Worm (Caenorhabditis elegans) whole organism, L4 larva: Measurements from ENCODE around the gene swp-1.
A peak's percentile ranks its signal among the peaks of the same experiment; 100 is the strongest.

Experiments
- D1046.2 ChIP-seq: fragments of 200-800 bp; sonication (Bioruptor generic); IDR thresholded peaks from 2 replicates; pipeline ENCODE4 v1.3.6; 2022; ENCODE audit warnings: missing genetic modification characterization, missing compliant biosample characterization
- F10B5.3 ChIP-seq: sonication (generic microtip); optimal IDR thresholded peaks from 2 replicates; lab custom pipeline; 2016; ENCODE audit warnings: mild to moderate bottlenecking, missing genetic modification characterization, missing compliant biosample characterization
- F37D6.2 ChIP-seq: sonication (generic microtip); optimal IDR thresholded peaks from 2 replicates; lab custom pipeline; 2016; ENCODE audit warnings: mild to moderate bottlenecking, missing genetic modification characterization, missing compliant biosample characterization
- F44E2.7 ChIP-seq: fragments of 200-800 bp; sonication (Bioruptor generic); IDR thresholded peaks from 2 replicates; pipeline ENCODE4 v2.1.2; 2022; ENCODE audit warnings: missing genetic modification characterization, missing compliant biosample characterization
- F49E8.2 ChIP-seq: sonication (generic microtip); optimal IDR thresholded peaks from 2 replicates; lab custom pipeline; 2016; ENCODE audit warnings: missing compliant biosample characterization, mild to moderate bottlenecking, missing genetic modification characterization, borderline replicate concordance
- R02D3.7 ChIP-seq: fragments of 150-350 bp; sonication (generic microtip); optimal IDR thresholded peaks from 3 replicates; lab custom pipeline; 2014; ENCODE audit warnings: missing biosample characterization, missing genetic modification characterization
- T20F7.1 ChIP-seq: fragments of 200-800 bp; sonication (Bioruptor generic); optimal IDR thresholded peaks from 2 replicates; lab custom pipeline; 2018; ENCODE audit warnings: mild to moderate bottlenecking, missing genetic modification characterization, missing compliant biosample characterization
- Y48G9A.11 ChIP-seq: fragments of 200-800 bp; sonication (Bioruptor generic); IDR thresholded peaks from 2 replicates; pipeline ENCODE4 v1.3.6; 2022; ENCODE audit warnings: missing genetic modification reagents, missing genetic modification characterization, missing compliant biosample characterization
- Y75B8A.6 ChIP-seq: fragments of 200-800 bp; sonication (Bioruptor generic); IDR thresholded peaks from 2 replicates; pipeline ENCODE4 v1.3.6; 2022; ENCODE audit warnings: missing genetic modification reagents, missing genetic modification characterization, missing compliant biosample characterization
- ZK546.5 ChIP-seq, 2 experiments: sonication (generic microtip); optimal IDR thresholded peaks; 2 replicates each; lab custom pipeline; 2017; ENCODE audit warnings: missing biosample characterization in 2 of 2, missing genetic modification characterization in 2 of 2
- aly-2 ChIP-seq: sonication (generic microtip); optimal IDR thresholded peaks from 2 replicates; lab custom pipeline; 2018; ENCODE audit warnings: missing biosample characterization, missing genetic modification characterization
- ama-1 ChIP-seq: fragments of 150-350 bp; optimal IDR thresholded peaks from 2 replicates; lab custom pipeline; 2014; ENCODE audit warnings: inconsistent platforms, mixed read lengths
- arid-1 ChIP-seq: fragments of 200-800 bp; sonication (Bioruptor generic); conservative IDR thresholded peaks from 2 replicates; pipeline ENCODE4 v1.3.6; 2022; ENCODE audit warnings: missing genetic modification reagents, missing genetic modification characterization, missing compliant biosample characterization
- attf-4 ChIP-seq: sonication (generic microtip); optimal IDR thresholded peaks from 3 replicates; lab custom pipeline; 2017; ENCODE audit warnings: missing biosample characterization, missing genetic modification characterization
- ceh-20 ChIP-seq: fragments of 200-800 bp; sonication (Bioruptor generic); IDR thresholded peaks from 2 replicates; pipeline ENCODE4 v1.3.6; 2022; ENCODE audit warnings: missing genetic modification reagents, missing genetic modification characterization, missing compliant biosample characterization
- ceh-32 ChIP-seq: sonication (generic microtip); optimal IDR thresholded peaks from 2 replicates; lab custom pipeline; 2016; ENCODE audit warnings: mild to moderate bottlenecking, missing genetic modification characterization, missing compliant biosample characterization; ENCODE audit not compliant: poor library complexity
- ceh-44 ChIP-seq: fragments of 200-800 bp; sonication (Bioruptor generic); IDR thresholded peaks from 2 replicates; pipeline ENCODE4 v1.3.6; 2022; ENCODE audit warnings: missing genetic modification reagents, missing genetic modification characterization, missing compliant biosample characterization
- ceh-82 ChIP-seq: sonication (generic microtip); optimal IDR thresholded peaks from 2 replicates; lab custom pipeline; 2017; ENCODE audit warnings: missing biosample characterization, missing genetic modification characterization
- ctbp-1 ChIP-seq: fragments of 200-800 bp; sonication (Bioruptor generic); IDR thresholded peaks from 2 replicates; pipeline ENCODE4 v1.3.6; 2022; ENCODE audit warnings: missing genetic modification reagents, missing genetic modification characterization, missing compliant biosample characterization
- daf-12 ChIP-seq: fragments of 150-350 bp; optimal IDR thresholded peaks from 2 replicates; lab custom pipeline; 2014; ENCODE audit warnings: missing biosample characterization, missing genetic modification reagents, missing genetic modification characterization
- dmd-6 ChIP-seq: fragments of 200-800 bp; sonication (Bioruptor generic); IDR thresholded peaks from 2 replicates; pipeline ENCODE4 v1.3.6; 2022; ENCODE audit warnings: missing genetic modification reagents, missing genetic modification characterization, missing compliant biosample characterization
- dmd-8 ChIP-seq: fragments of 200-800 bp; sonication (Bioruptor generic); IDR thresholded peaks from 2 replicates; pipeline ENCODE4 v1.3.6; 2022; ENCODE audit warnings: missing genetic modification characterization, missing compliant biosample characterization
- egl-43 ChIP-seq: fragments of 200-800 bp; sonication (Bioruptor generic); IDR thresholded peaks from 2 replicates; pipeline ENCODE4 v1.3.6; 2022; ENCODE audit warnings: missing genetic modification reagents, missing genetic modification characterization, missing compliant biosample characterization
- fkh-10 ChIP-seq: fragments of 150-350 bp; optimal IDR thresholded peaks from 2 replicates; lab custom pipeline; 2014; ENCODE audit warnings: missing biosample characterization, missing genetic modification reagents, missing genetic modification characterization
- gei-8 ChIP-seq: fragments of 200-800 bp; sonication (Bioruptor generic); optimal IDR thresholded peaks from 2 replicates; lab custom pipeline; 2018; ENCODE audit warnings: mild to moderate bottlenecking, missing genetic modification characterization, missing compliant biosample characterization
- hlh-11 ChIP-seq: fragments of 200-800 bp; sonication (Bioruptor generic); optimal IDR thresholded peaks from 2 replicates; lab custom pipeline; 2018; ENCODE audit warnings: mild to moderate bottlenecking, missing genetic modification characterization, missing compliant biosample characterization
- jun-1 ChIP-seq: fragments of 150-350 bp; optimal IDR thresholded peaks from 2 replicates; lab custom pipeline; 2014; ENCODE audit warnings: missing biosample characterization, missing genetic modification reagents, missing genetic modification characterization
- lim-7 ChIP-seq: fragments of 200-800 bp; sonication (Bioruptor generic); IDR thresholded peaks from 2 replicates; pipeline ENCODE4 v1.3.6; 2022; ENCODE audit warnings: missing genetic modification characterization, missing compliant biosample characterization
- lin-13 ChIP-seq: fragments of 150-350 bp; optimal IDR thresholded peaks from 2 replicates; lab custom pipeline; 2014; ENCODE audit warnings: missing biosample characterization, missing genetic modification reagents, missing genetic modification characterization
- lin-38 ChIP-seq: fragments of 200-800 bp; sonication (Bioruptor generic); IDR thresholded peaks from 2 replicates; pipeline ENCODE4 v1.3.6; 2022; ENCODE audit warnings: missing genetic modification reagents, missing genetic modification characterization, missing compliant biosample characterization
- lir-3 ChIP-seq: sonication (generic microtip); optimal IDR thresholded peaks from 2 replicates; lab custom pipeline; 2016; ENCODE audit warnings: mild to moderate bottlenecking, missing genetic modification characterization, missing compliant biosample characterization
- lsy-2 ChIP-seq, 2 experiments: fragments of 150-350 bp in 1 of 2; sonication (generic microtip) in 1 of 2; optimal IDR thresholded peaks; 2 replicates each; lab custom pipeline; 2014 to 2017; ENCODE audit warnings: missing biosample characterization in 2 of 2, missing genetic modification characterization in 2 of 2
- nhr-10 ChIP-seq: fragments of 150-350 bp; optimal IDR thresholded peaks from 2 replicates; lab custom pipeline; 2014; ENCODE audit warnings: missing biosample characterization, missing genetic modification characterization
- nhr-25 ChIP-seq: sonication (generic microtip); optimal IDR thresholded peaks from 2 replicates; lab custom pipeline; 2017; ENCODE audit warnings: missing genetic modification characterization, mild to moderate bottlenecking, missing compliant biosample characterization, antibody characterized with exemption, moderate library complexity, borderline replicate concordance; ENCODE audit not compliant: insufficient read depth
- nhr-42 ChIP-seq: fragments of 200-800 bp; sonication (Bioruptor generic); IDR thresholded peaks from 2 replicates; pipeline ENCODE4 v1.3.6; 2022; ENCODE audit warnings: missing genetic modification characterization, missing compliant biosample characterization
- nhr-6 ChIP-seq: fragments of 150-350 bp; optimal IDR thresholded peaks from 2 replicates; lab custom pipeline; 2014; ENCODE audit warnings: missing biosample characterization, missing genetic modification characterization
- pha-4 ChIP-seq, 2 experiments: fragments of 150-350 bp in 1 of 2; fragments of 200-800 bp in 1 of 2; sonication (Bioruptor generic) in 1 of 2; IDR thresholded peaks in 1 of 2; optimal IDR thresholded peaks in 1 of 2; 2 replicates each; pipeline versions ENCODE4 v1.3.6 to Lab custom; 2014 to 2022; ENCODE audit warnings: missing genetic modification characterization in 2 of 2, missing genetic modification reagents in 2 of 2, missing biosample characterization in 1 of 2, missing compliant biosample characterization in 1 of 2
- saeg-2 ChIP-seq: fragments of 200-800 bp; sonication (Bioruptor generic); IDR thresholded peaks from 2 replicates; pipeline ENCODE4 v1.3.6; 2022; ENCODE audit warnings: missing genetic modification reagents, missing genetic modification characterization, missing compliant biosample characterization
- sdz-12 ChIP-seq: fragments of 200-800 bp; sonication (Bioruptor generic); optimal IDR thresholded peaks from 2 replicates; lab custom pipeline; 2018; ENCODE audit warnings: mild to moderate bottlenecking, missing genetic modification characterization, missing compliant biosample characterization
- set-16 ChIP-seq: fragments of 200-800 bp; sonication (Bioruptor generic); IDR thresholded peaks from 2 replicates; pipeline ENCODE4 v1.3.6; 2022; ENCODE audit warnings: missing genetic modification reagents, missing genetic modification characterization, missing compliant biosample characterization
- snpc-1.2 ChIP-seq: fragments of 200-800 bp; sonication (Bioruptor generic); IDR thresholded peaks from 2 replicates; pipeline ENCODE4 v1.3.6; 2022; ENCODE audit warnings: missing genetic modification reagents, missing genetic modification characterization, missing compliant biosample characterization
- tag-97 ChIP-seq: fragments of 200-800 bp; sonication (Bioruptor generic); IDR thresholded peaks from 2 replicates; pipeline ENCODE4 v1.3.6; 2022; ENCODE audit warnings: missing genetic modification characterization, missing compliant biosample characterization
- tra-1 ChIP-seq: fragments of 200-800 bp; sonication (Bioruptor generic); IDR thresholded peaks from 2 replicates; pipeline ENCODE4 v1.3.6; 2022; ENCODE audit warnings: missing genetic modification reagents, missing genetic modification characterization, missing compliant biosample characterization
- unc-130 ChIP-seq: sonication (generic microtip); optimal IDR thresholded peaks from 2 replicates; lab custom pipeline; 2016; ENCODE audit warnings: missing genetic modification reagents, missing genetic modification characterization, missing compliant biosample characterization
- unc-39 ChIP-seq: sonication (generic microtip); optimal IDR thresholded peaks from 2 replicates; lab custom pipeline; 2017; ENCODE audit warnings: missing biosample characterization, missing genetic modification characterization
- zfp-2 ChIP-seq: sonication (generic microtip); optimal IDR thresholded peaks from 2 replicates; lab custom pipeline; 2016; ENCODE audit warnings: mild to moderate bottlenecking, missing genetic modification characterization, missing compliant biosample characterization
- zfp-3 ChIP-seq: fragments of 200-800 bp; sonication (Bioruptor generic); conservative IDR thresholded peaks from 2 replicates; pipeline ENCODE4 v1.3.6; 2022; ENCODE audit warnings: missing genetic modification reagents, missing genetic modification characterization, missing compliant biosample characterization
- ztf-7 ChIP-seq: fragments of 150-350 bp; optimal IDR thresholded peaks from 2 replicates; lab custom pipeline; 2014; ENCODE audit warnings: missing biosample characterization, missing genetic modification characterization

The swp-1 gene

ce11 chrIII:5688246-5688645 is 17.1 kb downstream of the swp-1 start (continued):
- TF ChIP-seq F10B5.3, result no peak
- TF ChIP-seq attf-4 (tag; lab: Kevin White, UChicago), result no peak
- peak in 1 of 2 experiments; percentile 64 for TF ChIP-seq lsy-2 (tag; optimal IDR thresholded peaks at IDR 0.05; lab: Kevin White, UChicago)
- peak; percentile 35; the same call in 1 of the 2 replicates for TF ChIP-seq dmd-6 (GFP tag; lab: Robert Waterston, UW)
- TF ChIP-seq R02D3.7 (tag; lab: Kevin White, UChicago), result no peak
- no peak for TF ChIP-seq ceh-32
- TF ChIP-seq ceh-20 (GFP tag; lab: Robert Waterston, UW), result no peak
- no peak for TF ChIP-seq F37D6.2 (tag; lab: Kevin White, UChicago)
- no peak for TF ChIP-seq saeg-2
- TF ChIP-seq ceh-82 (tag; lab: Kevin White, UChicago), result no peak
- TF ChIP-seq zfp-2 (tag; lab: Kevin White, UChicago), result no peak
- no peak for TF ChIP-seq F49E8.2 (tag; lab: Kevin White, UChicago)
- peak; percentile 91 for TF ChIP-seq fkh-10
- peak; percentile 44; the same call in 1 of the 2 replicates for TF ChIP-seq ctbp-1 (GFP tag; lab: Robert Waterston, UW)
- TF ChIP-seq lir-3, result no peak
- TF ChIP-seq daf-12 (tag; lab: Kevin White, UChicago), result no peak
- no peak for TF ChIP-seq lin-13
- TF ChIP-seq aly-2, result no peak
- no peak for TF ChIP-seq egl-43 (GFP tag; lab: Robert Waterston, UW)
- no peak for TF ChIP-seq sdz-12 (GFP tag; lab: Kevin White, UChicago)
- no peak for TF ChIP-seq snpc-1.2 (GFP tag; lab: Robert Waterston, UW)
- no peak for TF ChIP-seq gei-8 (GFP tag; lab: Kevin White, UChicago)

DNA sequence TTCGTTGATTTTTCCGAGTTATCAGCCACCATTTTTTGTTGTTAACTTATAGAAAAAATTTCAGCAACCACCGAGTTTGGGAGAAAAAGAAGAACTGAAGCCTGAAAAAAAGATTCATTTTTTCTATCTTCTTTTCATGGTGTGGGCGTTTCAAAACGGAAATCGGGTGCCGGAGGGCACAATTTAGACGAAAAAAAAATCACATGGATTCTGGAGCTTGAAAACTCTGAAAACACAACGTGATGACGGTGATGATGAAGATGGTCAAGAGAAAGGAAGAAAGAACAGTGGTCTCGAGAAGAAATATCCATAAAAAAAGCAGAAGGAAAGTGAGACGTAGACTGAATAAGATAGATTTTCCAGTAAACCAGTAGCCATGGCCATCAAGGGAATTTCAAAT is 21.3 kb downstream of the swp-1 start, which contains the start of gene rcan-1:
Gene rcan-1, minus strand, starts transcription at position 101 of the 400 bp plus-strand sequence.
- TF ChIP-seq lim-7 (GFP tag; lab: Robert Waterston, UW) (no peak), unc-39 (no peak), nhr-6 (tag; lab: Kevin White, UChicago) (no peak)

DNA sequence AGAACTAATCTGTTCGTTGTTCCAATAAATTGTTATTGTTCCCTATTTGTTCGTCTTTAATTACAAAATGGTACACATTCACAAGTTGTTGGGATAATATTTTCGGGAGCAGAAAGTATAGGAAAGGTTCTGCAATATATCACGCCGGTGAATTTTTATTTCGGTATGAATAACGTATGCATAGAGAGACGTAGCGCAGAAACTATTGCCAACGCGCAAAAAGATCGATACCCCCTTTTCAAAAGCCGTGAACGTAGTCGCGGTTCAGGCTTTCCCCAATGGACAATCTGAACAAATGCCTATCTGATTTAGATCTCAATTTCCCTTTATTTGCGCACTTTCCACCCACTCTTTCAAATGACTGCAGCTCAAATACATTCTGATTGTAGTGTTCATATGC is 25.2 kb downstream of the swp-1 start, which contains the start of gene pst-2:
Gene pst-2, plus strand, starts transcription at position 293 of the 400 bp plus-strand sequence.
- TF ChIP-seq Y48G9A.11 (GFP tag; lab: Robert Waterston, UW) (peak; percentile 69), F10B5.3 (no peak), arid-1 (GFP tag; lab: Robert Waterston, UW) (peak; percentile 31; the same call in 1 of the 2 replicates), nhr-25 (tag; lab: Kevin White, UChicago) (no peak), pha-4 (GFP tag; IDR thresholded peaks at IDR 0.05; lab: Robert Waterston, UW) (peak; percentile 18; the same call in 1 of the 2 replicates), pha-4 (tag; optimal IDR thresholded peaks at IDR 0.05; lab: Kevin White, UChicago) (no peak), hlh-11 (tag; lab: Kevin White, UChicago) (no peak), ceh-44 (GFP tag; lab: Robert Waterston, UW) (no peak), ceh-82 (tag; lab: Kevin White, UChicago) (no peak), ztf-7 (tag; lab: Kevin White, UChicago) (no peak), tra-1 (GFP tag; lab: Robert Waterston, UW) (no peak), tag-97 (GFP tag; lab: Robert Waterston, UW) (no peak), zfp-3 (GFP tag; lab: Robert Waterston, UW) (no peak), unc-130 (GFP tag; lab: Kevin White, UChicago) (peak; percentile 19), snpc-1.2 (GFP tag; lab: Robert Waterston, UW) (peak; percentile 21; the same call in 1 of the 2 replicates), D1046.2 (no peak), T20F7.1 (GFP tag; lab: Kevin White, UChicago) (no peak), sdz-12 (GFP tag; lab: Kevin White, UChicago) (no peak), nhr-42 (GFP tag; lab: Robert Waterston, UW) (no peak), nhr-10 (tag; lab: Kevin White, UChicago) (no peak), jun-1 (tag; lab: Kevin White, UChicago) (no peak), F44E2.7 (GFP tag; lab: Robert Waterston, UW) (no peak), ZK546.5 (tag; optimal IDR thresholded peaks at IDR 0.05; lab: Kevin White, UChicago) (no peak), ctbp-1 (GFP tag; lab: Robert Waterston, UW) (no peak), set-16 (no peak), Y75B8A.6 (GFP tag; lab: Robert Waterston, UW) (no peak), F49E8.2 (tag; lab: Kevin White, UChicago) (peak; percentile 38), dmd-8 (GFP tag; lab: Robert Waterston, UW) (0 out of 2 replicates have a peak, but pooled peaks have one; percentile 16), unc-39 (no peak), lin-38 (GFP tag; lab: Robert Waterston, UW) (peak; percentile 77), ama-1 (lab: Kevin White, UChicago) (no peak)
